Worm (Caenorhabditis elegans): ENCODE measurements around the gene R01E6.2.
A peak's percentile ranks its signal among the peaks of the same experiment; 100 is the strongest.

Gene R01E6.2

DNA sequence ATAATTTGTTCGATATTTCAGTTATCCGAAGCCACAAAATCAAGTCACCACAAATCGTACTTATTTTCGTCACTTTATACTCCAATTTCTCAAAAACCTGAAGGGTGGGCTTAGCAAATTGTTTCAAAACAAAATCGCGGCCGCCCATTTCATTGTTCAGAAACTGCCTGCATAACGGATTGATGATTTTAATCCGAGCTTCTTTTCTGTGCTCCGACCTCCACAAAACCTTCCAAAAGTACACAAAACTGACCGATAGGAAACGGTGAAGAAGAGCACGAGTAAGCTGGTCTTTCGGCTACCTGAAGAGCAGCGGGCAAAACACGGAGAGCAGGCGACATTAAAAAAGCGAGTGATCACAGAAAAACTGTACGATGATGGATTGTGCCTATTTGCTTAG is at the start of gene R01E6.2:
TSS of gene R01E6.2 (minus strand) at position 101 of the 400 bp plus-strand sequence.
- TF ChIP-seq nhr-76 (tag; optimal IDR thresholded peaks at IDR 0.05) (no peak), tbx-8 (GFP tag; optimal IDR thresholded peaks at IDR 0.05) (no peak), M03D4.4 (tag; optimal IDR thresholded peaks at IDR 0.05) (no peak), zip-8 (tag; optimal IDR thresholded peaks at IDR 0.05) (no peak), cnd-1 (tag; optimal IDR thresholded peaks at IDR 0.05) (no peak), drap-1 (GFP tag; optimal IDR thresholded peaks at IDR 0.05) (no peak), sem-2 (GFP tag; optimal IDR thresholded peaks at IDR 0.05) (no peak), ceh-43 (GFP tag; optimal IDR thresholded peaks at IDR 0.05) (no peak), lin-32 (GFP tag; optimal IDR thresholded peaks at IDR 0.05) (no peak), nhr-28 (tag; optimal IDR thresholded peaks at IDR 0.05) (no peak), ceh-83 (GFP tag; optimal IDR thresholded peaks at IDR 0.05) (no peak)

DNA sequence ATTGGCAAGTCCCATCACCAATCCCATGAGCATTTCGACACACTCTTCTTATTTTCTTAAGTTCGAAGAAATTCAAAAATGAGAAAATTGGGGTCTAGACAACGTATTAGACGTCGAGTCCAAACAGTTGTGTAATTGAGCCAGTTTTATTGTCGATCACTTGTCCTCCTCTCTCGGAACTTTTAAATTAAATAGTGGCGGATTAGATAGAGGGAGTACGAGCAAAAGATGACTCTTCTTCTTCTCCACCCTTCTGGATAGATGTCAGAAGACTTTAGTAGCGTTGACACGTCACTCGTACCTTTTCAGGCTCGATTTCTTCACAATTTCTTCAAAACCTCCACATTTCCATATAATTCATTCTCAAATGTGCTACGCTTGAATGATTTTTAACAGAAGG is 48.8 kb upstream of the R01E6.2 start:
- TF ChIP-seq unc-62 (GFP tag; optimal IDR thresholded peaks at IDR 0.05): no peak
- TF ChIP-seq cnd-1 (tag; optimal IDR thresholded peaks at IDR 0.05): no peak
- peak; percentile 35 for TF ChIP-seq ces-1 (GFP tag; optimal IDR thresholded peaks at IDR 0.05)

DNA sequence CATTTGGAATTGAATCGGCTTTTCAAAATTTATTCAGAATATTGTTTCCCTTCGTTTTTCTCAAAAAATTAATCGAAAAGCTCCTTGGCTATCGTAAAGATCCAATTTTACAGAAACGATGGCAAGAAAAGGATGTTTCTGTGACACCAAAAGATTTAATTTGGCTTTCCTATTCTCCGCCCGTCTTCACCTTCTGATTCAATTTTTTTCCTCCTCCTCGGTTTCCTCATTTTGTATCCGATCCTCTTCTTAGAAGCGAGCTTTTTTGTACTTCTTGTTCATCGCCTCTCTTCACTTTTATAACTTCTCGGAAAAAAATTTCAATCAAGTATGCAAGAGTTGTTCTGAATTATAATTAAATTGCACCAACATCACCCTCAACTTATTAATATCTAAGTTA is 43.7 kb upstream of the R01E6.2 start:
- no peak for TF ChIP-seq pha-4 (tag; optimal IDR thresholded peaks at IDR 0.05)
- no peak for TF ChIP-seq unc-120 (tag; optimal IDR thresholded peaks at IDR 0.05; ENCODE audit: poor library complexity, severe bottlenecking)
- TF ChIP-seq ces-1 (GFP tag; optimal IDR thresholded peaks at IDR 0.05): peak; percentile 48

DNA sequence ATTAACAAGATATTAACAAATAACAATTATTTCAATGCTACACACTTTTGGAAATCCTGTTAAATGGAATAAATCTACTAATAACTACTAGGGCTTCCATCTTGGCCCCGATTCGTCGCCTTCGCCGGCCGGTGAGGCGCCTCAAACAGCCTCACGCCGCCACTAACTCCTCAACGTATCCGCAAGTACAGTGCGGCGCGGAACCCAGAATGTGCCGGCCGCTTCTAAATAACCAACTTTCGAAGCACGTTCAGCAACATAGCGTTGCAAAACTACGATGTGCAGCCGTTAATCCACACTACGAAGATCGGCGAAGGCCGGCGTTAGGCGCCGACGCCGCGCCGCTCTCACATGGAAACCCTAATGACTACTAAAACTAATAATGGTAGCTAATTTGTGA is 39.5 kb upstream of the R01E6.2 start:
- TF ChIP-seq mls-2 (tag; optimal IDR thresholded peaks at IDR 0.05): no peak
- no peak for TF ChIP-seq ham-2 (GFP tag; optimal IDR thresholded peaks at IDR 0.05)
- no peak for TF ChIP-seq ztf-11 (tag; optimal IDR thresholded peaks at IDR 0.05)

DNA sequence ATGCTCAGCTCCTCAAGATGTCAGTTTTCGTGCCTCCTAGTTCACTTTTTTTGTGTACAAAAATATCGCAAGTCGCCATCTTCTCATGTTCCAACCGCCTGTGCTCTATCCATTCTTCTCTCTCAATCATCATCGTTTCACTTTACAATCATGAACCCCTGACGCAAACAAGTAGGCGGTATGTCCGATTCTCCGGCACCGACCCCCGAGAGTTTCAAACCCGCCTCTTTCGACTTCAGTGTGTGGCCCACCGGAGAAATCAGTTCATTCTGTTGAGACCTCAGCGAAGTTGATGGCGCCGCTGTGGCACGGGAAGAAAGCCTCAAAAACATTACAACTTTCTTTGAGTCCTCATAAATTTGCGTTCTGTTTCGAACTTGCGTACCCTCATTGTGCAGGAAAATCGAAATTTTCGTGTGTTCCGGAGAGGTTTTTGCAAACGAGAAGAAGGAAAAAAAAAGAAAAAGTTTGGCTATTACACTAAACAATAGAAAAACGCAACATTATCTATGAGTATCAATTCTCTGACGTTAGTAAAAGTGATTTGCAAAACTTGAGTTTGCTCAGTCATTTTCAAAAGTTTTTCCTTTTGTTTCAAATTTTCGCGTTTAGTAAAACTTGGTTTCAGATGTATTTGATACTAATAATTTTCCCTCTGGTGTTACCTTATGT is 38.7 kb upstream of the R01E6.2 start, which contains the start of gene F54B11.9:
TSS of gene F54B11.9 (plus strand) at position 622 of the 672 bp plus-strand sequence.
- TF ChIP-seq hlh-1 (tag; optimal IDR thresholded peaks at IDR 0.05): peak; percentile 27
- TF ChIP-seq ham-2 (GFP tag; optimal IDR thresholded peaks at IDR 0.05): no peak

DNA sequence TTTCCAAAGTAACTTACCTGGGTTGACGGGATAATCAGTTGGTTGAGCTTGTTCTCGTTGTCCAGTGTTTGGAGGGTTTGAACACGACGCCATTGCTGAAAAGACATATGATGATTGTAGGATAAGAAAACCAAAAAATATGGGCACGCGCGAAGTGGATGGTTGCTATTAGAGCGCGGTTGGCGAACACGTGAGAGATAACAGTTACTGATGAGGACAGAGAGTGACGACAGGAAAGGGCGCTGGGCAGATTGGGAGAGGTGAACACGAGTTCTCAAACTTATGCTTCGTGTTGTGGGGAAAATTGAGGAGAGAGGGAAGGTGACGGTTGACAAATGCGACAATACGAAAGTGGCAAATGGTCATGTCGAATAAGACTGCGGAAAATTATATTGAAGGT is 37.5 kb upstream of the R01E6.2 start, which contains the start of gene F54B11.8:
TSS of gene F54B11.8 (minus strand) at position 101 of the 400 bp plus-strand sequence.
- no peak for TF ChIP-seq bed-3 (GFP tag; optimal IDR thresholded peaks at IDR 0.05)
- TF ChIP-seq ceh-43 (GFP tag; optimal IDR thresholded peaks at IDR 0.05): no peak
- no peak for TF ChIP-seq unc-120 (tag; optimal IDR thresholded peaks at IDR 0.05; ENCODE audit: poor library complexity, severe bottlenecking)
- TF ChIP-seq nhr-2 (tag; optimal IDR thresholded peaks at IDR 0.05): no peak
- no peak for TF ChIP-seq nhr-28 (tag; optimal IDR thresholded peaks at IDR 0.05)
- TF ChIP-seq sptf-1 (tag; optimal IDR thresholded peaks at IDR 0.05): no peak
- no peak for TF ChIP-seq unc-39 (tag; optimal IDR thresholded peaks at IDR 0.05)
- no peak for TF ChIP-seq M03D4.4 (tag; optimal IDR thresholded peaks at IDR 0.05)
- no peak for TF ChIP-seq lin-13 (tag; optimal IDR thresholded peaks at IDR 0.05)
- TF ChIP-seq nhr-237 (tag; optimal IDR thresholded peaks at IDR 0.05): no peak
- no peak for TF ChIP-seq unc-62 (GFP tag; optimal IDR thresholded peaks at IDR 0.05)
- TF ChIP-seq zip-8 (tag; optimal IDR thresholded peaks at IDR 0.05): no peak
- TF ChIP-seq ham-2 (GFP tag; optimal IDR thresholded peaks at IDR 0.05): no peak
- no peak for TF ChIP-seq elt-1 (tag; optimal IDR thresholded peaks at IDR 0.05; ENCODE audit: borderline replicate concordance, insufficient read depth)
- TF ChIP-seq ces-1 (GFP tag; optimal IDR thresholded peaks at IDR 0.05): no peak
- no peak for TF ChIP-seq cnd-1 (tag; optimal IDR thresholded peaks at IDR 0.05)

DNA sequence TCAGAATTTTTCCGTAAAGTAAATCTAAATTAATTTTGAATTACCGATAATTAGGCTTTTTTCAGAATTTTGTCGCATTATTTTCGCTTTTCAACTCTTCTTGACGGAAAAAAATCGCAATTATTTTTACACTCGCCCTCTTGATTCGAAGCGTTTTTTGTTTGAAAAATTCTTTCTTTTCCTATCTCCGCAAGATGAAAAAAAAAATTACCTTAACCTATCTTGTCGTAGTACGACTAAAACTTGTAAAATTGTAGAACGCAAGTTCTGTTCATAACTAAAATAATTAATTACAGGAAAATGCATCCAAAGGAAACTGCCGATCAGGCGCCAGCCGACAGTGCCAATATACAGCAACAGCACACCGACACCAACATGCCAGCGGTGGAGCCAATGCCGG is 33.8 kb upstream of the R01E6.2 start, which contains the start of gene F54B11.7:
TSS of gene F54B11.7 (plus strand) at position 301 of the 400 bp plus-strand sequence.
- TF ChIP-seq unc-120 (tag; optimal IDR thresholded peaks at IDR 0.05; ENCODE audit: poor library complexity, severe bottlenecking): no peak
- TF ChIP-seq unc-62 (GFP tag; optimal IDR thresholded peaks at IDR 0.05): no peak
- TF ChIP-seq ceh-39 (tag; optimal IDR thresholded peaks at IDR 0.05): no peak
- TF ChIP-seq nhr-28 (tag; optimal IDR thresholded peaks at IDR 0.05): no peak
- no peak for TF ChIP-seq sptf-1 (tag; optimal IDR thresholded peaks at IDR 0.05)
- TF ChIP-seq cnd-1 (tag; optimal IDR thresholded peaks at IDR 0.05): no peak
- no peak for TF ChIP-seq ceh-83 (GFP tag; optimal IDR thresholded peaks at IDR 0.05)
- no peak for TF ChIP-seq lsy-2 (tag; optimal IDR thresholded peaks at IDR 0.05)
- no peak for TF ChIP-seq elt-1 (tag; optimal IDR thresholded peaks at IDR 0.05; ENCODE audit: borderline replicate concordance, insufficient read depth)
- TF ChIP-seq ham-2 (GFP tag; optimal IDR thresholded peaks at IDR 0.05): no peak
- TF ChIP-seq zip-8 (tag; optimal IDR thresholded peaks at IDR 0.05): no peak
- no peak for TF ChIP-seq sem-2 (GFP tag; optimal IDR thresholded peaks at IDR 0.05)
- no peak for TF ChIP-seq M03D4.4 (tag; optimal IDR thresholded peaks at IDR 0.05)
- TF ChIP-seq nhr-76 (tag; optimal IDR thresholded peaks at IDR 0.05): no peak
- TF ChIP-seq snpc-4 (tag; optimal IDR thresholded peaks at IDR 0.05): no peak
- no peak for TF ChIP-seq pha-4 (tag; optimal IDR thresholded peaks at IDR 0.05)
- no peak for TF ChIP-seq bed-3 (GFP tag; optimal IDR thresholded peaks at IDR 0.05)
- TF ChIP-seq ces-1 (GFP tag; optimal IDR thresholded peaks at IDR 0.05): no peak
- TF ChIP-seq blmp-1 (tag; optimal IDR thresholded peaks at IDR 0.05): no peak
- no peak for TF ChIP-seq nhr-237 (tag; optimal IDR thresholded peaks at IDR 0.05)
